Fruit fly (Drosophila melanogaster) whole organism, wandering third instar larva: Measurements from ENCODE around the gene CG17211.

Source experiments
- Abd-B ChIP-seq: fragments of >200 bp; optimal IDR thresholded peaks from 2 replicates; lab custom pipeline; 2017; ENCODE audit warnings: missing biosample characterization, missing genetic modification characterization
- CG32264 ChIP-seq: fragments of 200-800 bp; sonication (Bioruptor generic); optimal IDR thresholded peaks from 2 replicates; lab custom pipeline; 2016; ENCODE audit warnings: missing biosample characterization, missing genetic modification characterization
- CG9705 ChIP-seq: fragments of 200-800 bp; sonication (Bioruptor generic); optimal IDR thresholded peaks from 2 replicates; lab custom pipeline; 2018; ENCODE audit warnings: missing biosample characterization, mild to moderate bottlenecking, missing genetic modification characterization
- CrebA ChIP-seq: fragments of 200-800 bp; sonication (Bioruptor generic); optimal IDR thresholded peaks from 2 replicates; lab custom pipeline; 2016; ENCODE audit warnings: missing biosample characterization, mild to moderate bottlenecking, missing genetic modification characterization, borderline replicate concordance
- Dfd ChIP-seq: fragments of >200 bp; optimal IDR thresholded peaks from 2 replicates; lab custom pipeline; 2017; ENCODE audit warnings: missing biosample characterization, missing genetic modification characterization
- Dif ChIP-seq: fragments of 200-275, 200-300 bp; sonication (Bioruptor generic); optimal IDR thresholded peaks from 2 replicates; lab custom pipeline; 2018; ENCODE audit warnings: missing biosample characterization, missing genetic modification characterization; ENCODE audit not compliant: partially characterized antibody
- GATAd ChIP-seq: sonication (Bioruptor generic); optimal IDR thresholded peaks from 2 replicates; lab custom pipeline; 2016; ENCODE audit warnings: missing biosample characterization, missing genetic modification characterization
- HLH106 ChIP-seq: fragments of 200-800 bp; optimal IDR thresholded peaks from 3 replicates; lab custom pipeline; 2019; ENCODE audit warnings: missing biosample characterization, mild to moderate bottlenecking, missing genetic modification characterization, moderate library complexity
- Hnf4 ChIP-seq: fragments of 200-800 bp; sonication (Bioruptor generic); optimal IDR thresholded peaks from 2 replicates; lab custom pipeline; 2016; ENCODE audit warnings: missing biosample characterization, mild to moderate bottlenecking, missing genetic modification characterization
- Hr78 ChIP-seq: fragments of >200 bp; optimal IDR thresholded peaks from 2 replicates; lab custom pipeline; 2017; ENCODE audit warnings: missing biosample characterization, missing genetic modification characterization
- Hr83 ChIP-seq: fragments of 200-300 bp; sonication (Bioruptor generic); optimal IDR thresholded peaks from 2 replicates; lab custom pipeline; 2016; ENCODE audit warnings: missing biosample characterization, mild to moderate bottlenecking, missing genetic modification characterization, moderate library complexity; ENCODE audit not compliant: poor library complexity, severe bottlenecking
- Jra ChIP-seq: sonication (Bioruptor generic); optimal IDR thresholded peaks from 2 replicates; lab custom pipeline; 2016; ENCODE audit warnings: missing biosample characterization, missing genetic modification characterization
- Mio ChIP-seq: sonication (Bioruptor generic); optimal IDR thresholded peaks from 2 replicates; lab custom pipeline; 2016; ENCODE audit warnings: missing biosample characterization, missing genetic modification characterization
- Myc ChIP-seq: fragments of >200 bp; optimal IDR thresholded peaks from 2 replicates; lab custom pipeline; 2017
- N ChIP-seq: fragments of >200 bp; optimal IDR thresholded peaks from 2 replicates; lab custom pipeline; 2018; ENCODE audit warnings: missing biosample characterization, missing external identifiers, missing genetic modification characterization
- OdsH ChIP-seq: fragments of 200-800 bp; sonication (Bioruptor generic); optimal IDR thresholded peaks from 2 replicates; lab custom pipeline; 2016; ENCODE audit warnings: missing biosample characterization, mild to moderate bottlenecking, missing genetic modification characterization
- Sp1 ChIP-seq: fragments of 200-800 bp; sonication (Bioruptor generic); optimal IDR thresholded peaks from 3 replicates; lab custom pipeline; 2019; ENCODE audit warnings: missing biosample characterization, mild to moderate bottlenecking, missing genetic modification characterization, moderate library complexity
- Vsx2 ChIP-seq: fragments of 200-300, 225-300 bp; sonication (Bioruptor generic); optimal IDR thresholded peaks from 2 replicates; lab custom pipeline; 2018; ENCODE audit warnings: missing biosample characterization, missing genetic modification characterization; ENCODE audit not compliant: partially characterized antibody
- br ChIP-seq: fragments of 200-800 bp; sonication (Bioruptor generic); optimal IDR thresholded peaks from 2 replicates; lab custom pipeline; 2016; ENCODE audit warnings: missing biosample characterization, missing genetic modification characterization
- brk ChIP-seq: fragments of 200-800 bp; sonication (Bioruptor generic); optimal IDR thresholded peaks from 2 replicates; lab custom pipeline; 2016; ENCODE audit warnings: missing biosample characterization, mild to moderate bottlenecking, missing genetic modification characterization
- dl ChIP-seq, 2 experiments: fragments of 175-275, 200-275 bp in 1 of 2; fragments of 200-275 bp in 1 of 2; sonication (Bioruptor generic); optimal IDR thresholded peaks; lab custom pipeline; 2018; ENCODE audit warnings: mild to moderate bottlenecking in 2 of 2, missing biosample characterization in 2 of 2, missing genetic modification characterization in 2 of 2, moderate library complexity in 2 of 2; ENCODE audit not compliant: partially characterized antibody in 2 of 2, insufficient read depth in 1 of 2
- dmrt93B ChIP-seq: fragments of 200-800 bp; sonication (Bioruptor generic); optimal IDR thresholded peaks from 2 replicates; lab custom pipeline; 2018; ENCODE audit warnings: missing biosample characterization, mild to moderate bottlenecking, missing genetic modification characterization
- dsf ChIP-seq: sonication (Bioruptor generic); optimal IDR thresholded peaks from 2 replicates; lab custom pipeline; 2016; ENCODE audit warnings: missing biosample characterization, missing genetic modification characterization, borderline replicate concordance
- ey ChIP-seq: fragments of 200-800 bp; sonication (Bioruptor generic); optimal IDR thresholded peaks from 2 replicates; lab custom pipeline; 2016; ENCODE audit warnings: missing biosample characterization, missing genetic modification characterization
- foxo ChIP-seq, 2 experiments: fragments of 200-800 bp; sonication (Bioruptor generic); optimal IDR thresholded peaks; 2 replicates in 1 of 2; 3 replicates in 1 of 2; lab custom pipeline; 2016 to 2017; ENCODE audit warnings: missing biosample characterization in 2 of 2, missing genetic modification characterization in 2 of 2
- fru ChIP-seq: fragments of 200-800 bp; sonication (Bioruptor generic); optimal IDR thresholded peaks from 3 replicates; lab custom pipeline; 2016; ENCODE audit warnings: missing biosample characterization, mild to moderate bottlenecking, missing genetic modification characterization
- h ChIP-seq: fragments of 200-800 bp; sonication (Bioruptor generic); optimal IDR thresholded peaks from 3 replicates; lab custom pipeline; 2016; ENCODE audit warnings: missing biosample characterization, mild to moderate bottlenecking, missing genetic modification characterization
- lola ChIP-seq: fragments of >200 bp; optimal IDR thresholded peaks from 2 replicates; lab custom pipeline; 2017; ENCODE audit warnings: missing biosample characterization, missing genetic modification characterization
- psq ChIP-seq: fragments of 200-800 bp; sonication (Bioruptor generic); optimal IDR thresholded peaks from 3 replicates; lab custom pipeline; 2017; ENCODE audit warnings: missing biosample characterization, mild to moderate bottlenecking, missing genetic modification characterization, moderate library complexity
- rgr ChIP-seq: fragments of 200-800 bp; sonication (Bioruptor generic); optimal IDR thresholded peaks from 3 replicates; lab custom pipeline; 2016; ENCODE audit warnings: missing biosample characterization, mild to moderate bottlenecking, missing genetic modification characterization
- sage ChIP-seq: fragments of 200-800 bp; sonication (Bioruptor generic); optimal IDR thresholded peaks from 2 replicates; lab custom pipeline; 2016; ENCODE audit warnings: missing biosample characterization, mild to moderate bottlenecking, missing genetic modification characterization
- sv ChIP-seq: fragments of 200-800 bp; sonication (Bioruptor generic); optimal IDR thresholded peaks from 3 replicates; lab custom pipeline; 2016; ENCODE audit warnings: missing biosample characterization, missing genetic modification characterization
- tai ChIP-seq: sonication (Bioruptor generic); optimal IDR thresholded peaks from 2 replicates; lab custom pipeline; 2016; ENCODE audit warnings: missing biosample characterization, missing genetic modification characterization
- usp ChIP-seq: fragments of >200 bp; optimal IDR thresholded peaks from 2 replicates; lab custom pipeline; 2017; ENCODE audit warnings: missing biosample characterization, missing genetic modification characterization
- woc ChIP-seq: sonication (Bioruptor generic); optimal IDR thresholded peaks from 2 replicates; lab custom pipeline; 2016; ENCODE audit warnings: missing biosample characterization, mild to moderate bottlenecking, missing genetic modification characterization

The CG17211 gene

dm6 chr2L:12092719-12093118, 21.4 kb upstream of the CG17211 start:
- TF ChIP-seq N (no peak), rgr (GFP tag; lab: Kevin White, UChicago) (no peak), Myc (lab: Kevin White, UChicago) (no peak), Mio (GFP tag; lab: Kevin White, UChicago) (no peak), foxo (GFP tag; optimal IDR thresholded peaks at IDR 0.05; lab: Kevin White, UChicago) (no peak), Jra (no peak), Dfd (GFP tag; lab: Kevin White, UChicago) (no peak), Vsx2 (GFP tag; lab: Kevin White, UChicago) (no peak), usp (no peak), fru (GFP tag; lab: Kevin White, UChicago) (no peak), Hr78 (GFP tag; lab: Kevin White, UChicago) (no peak), dmrt93B (no peak), Sp1 (GFP tag; lab: Kevin White, UChicago) (no peak), dsf (GFP tag; lab: Kevin White, UChicago) (no peak), lola (GFP tag; lab: Kevin White, UChicago) (no peak), tai (GFP tag; lab: Kevin White, UChicago) (no peak), CG32264 (GFP tag; lab: Kevin White, UChicago) (no peak), OdsH (GFP tag; lab: Kevin White, UChicago) (no peak), Dif (no peak)

- TF ChIP-seq Dif (peak; percentile 25), Hr78 (GFP tag; lab: Kevin White, UChicago) (no peak), GATAd (GFP tag; lab: Kevin White, UChicago) (peak; percentile 66), dl (GFP tag; optimal IDR thresholded peaks at IDR 0.05; lab: Kevin White, UChicago; ENCODE audit: insufficient read depth in 1 of 2, partially characterized antibody in 2 of 2) (no peak)
Measured at dm6 chr2L:12093652-12094051, 20.5 kb upstream of the CG17211 start.

- TF ChIP-seq dmrt93B (no peak), Myc (lab: Kevin White, UChicago) (peak; percentile 60)
Measured at dm6 chr2L:12096396-12096813, 17.8 kb upstream of the CG17211 start, which contains the start of the genes CG6712 and Mt2. Gene CG6712 (minus strand): TSS chr2L:12096511. Gene Mt2 (plus strand): TSS chr2L:12096525.

- TF ChIP-seq ey (no peak), HLH106 (tag; lab: Kevin White, UChicago) (no peak), sage (no peak), Jra (no peak), br (GFP tag; lab: Kevin White, UChicago) (no peak), foxo (GFP tag; optimal IDR thresholded peaks at IDR 0.05; lab: Kevin White, UChicago) (no peak), N (no peak), sv (GFP tag; lab: Kevin White, UChicago) (no peak), psq (GFP tag; lab: Kevin White, UChicago) (no peak), dl (GFP tag; optimal IDR thresholded peaks at IDR 0.05; lab: Kevin White, UChicago; ENCODE audit: insufficient read depth in 1 of 2, partially characterized antibody in 2 of 2) (no peak)
Measured at dm6 chr2L:12097698-12098097, 16.5 kb upstream of the CG17211 start, which contains the start of gene Ced-12. Gene Ced-12 (plus strand): TSS chr2L:12097838.

dm6 chr2L:12103231-12104210, 10.6 kb upstream of the CG17211 start, which contains the start of the genes Patsas and ThrRS:
Gene Patsas (minus strand): TSS chr2L:12103285.
Gene ThrRS (plus strand): TSS chr2L:12103751.
- TF ChIP-seq h (GFP tag; lab: Kevin White, UChicago) (no peak), tai (GFP tag; lab: Kevin White, UChicago) (no peak), Hr78 (GFP tag; lab: Kevin White, UChicago) (peak; percentile 30), sage (no peak), HLH106 (tag; lab: Kevin White, UChicago) (peak; percentile 82), usp (no peak), CG32264 (GFP tag; lab: Kevin White, UChicago) (no peak), GATAd (GFP tag; lab: Kevin White, UChicago) (no peak), foxo (GFP tag; optimal IDR thresholded peaks at IDR 0.05; lab: Kevin White, UChicago) (peak in 1 of 2 experiments; percentile 83), Hnf4 (no peak), CrebA (GFP tag; lab: Kevin White, UChicago) (no peak), dmrt93B (no peak), lola (GFP tag; lab: Kevin White, UChicago) (no peak), Dfd (GFP tag; lab: Kevin White, UChicago) (no peak), psq (GFP tag; lab: Kevin White, UChicago) (peak; percentile 55), Myc (lab: Kevin White, UChicago) (peak; percentile 6), brk (GFP tag; lab: Kevin White, UChicago) (no peak), Abd-B (GFP tag; lab: Kevin White, UChicago) (no peak), sv (GFP tag; lab: Kevin White, UChicago) (peak; percentile 85), woc (GFP tag; lab: Kevin White, UChicago) (no peak), Dif (no peak), ey (peak; percentile 66), Jra (no peak), dsf (GFP tag; lab: Kevin White, UChicago) (no peak), CG9705 (GFP tag; lab: Kevin White, UChicago) (peak; percentile 43), OdsH (GFP tag; lab: Kevin White, UChicago) (peak; percentile 61), Sp1 (GFP tag; lab: Kevin White, UChicago) (peak; percentile 78), Hr83 (GFP tag; lab: Kevin White, UChicago) (no peak)
